Worm (Caenorhabditis elegans) whole organism, L2 larva: ENCODE results near the gene C18H9.5.

ENCODE experiments used
- C34F6.9 ChIP-seq: fragments of 150-350 bp; optimal IDR thresholded peaks from 2 replicates; lab custom pipeline; 2014; ENCODE audit warnings: missing biosample characterization, missing genetic modification characterization
- F13H6.1 ChIP-seq: sonication (generic microtip); optimal IDR thresholded peaks from 2 replicates; lab custom pipeline; 2016; ENCODE audit warnings: missing genetic modification characterization, missing compliant biosample characterization
- Y55F3AM.14 ChIP-seq: fragments of 200-800 bp; sonication (Bioruptor generic); optimal IDR thresholded peaks from 2 replicates; lab custom pipeline; 2018; ENCODE audit warnings: mild to moderate bottlenecking, missing genetic modification characterization, missing compliant biosample characterization
- ZK546.5 ChIP-seq: sonication (generic microtip); optimal IDR thresholded peaks from 2 replicates; lab custom pipeline; 2017; ENCODE audit warnings: missing biosample characterization, missing genetic modification characterization
- alr-1 ChIP-seq: fragments of 150-350 bp; optimal IDR thresholded peaks from 2 replicates; lab custom pipeline; 2014; ENCODE audit warnings: missing biosample characterization, missing genetic modification characterization
- aly-2 ChIP-seq: fragments of 150-350 bp; optimal IDR thresholded peaks from 2 replicates; lab custom pipeline; 2014; ENCODE audit warnings: missing biosample characterization, missing genetic modification characterization
- blmp-1 ChIP-seq: sonication (generic microtip); optimal IDR thresholded peaks from 2 replicates; lab custom pipeline; 2017; ENCODE audit warnings: missing genetic modification characterization, mild to moderate bottlenecking, missing compliant biosample characterization, antibody characterized with exemption, moderate library complexity; ENCODE audit not compliant: insufficient read depth
- ceh-16 ChIP-seq: fragments of 150-350 bp; optimal IDR thresholded peaks from 2 replicates; lab custom pipeline; 2014; ENCODE audit warnings: missing biosample characterization, missing genetic modification characterization
- crh-2 ChIP-seq: sonication (generic microtip); optimal IDR thresholded peaks from 2 replicates; lab custom pipeline; 2017; ENCODE audit warnings: missing biosample characterization, missing genetic modification characterization
- dmd-4 ChIP-seq: sonication (generic microtip); optimal IDR thresholded peaks from 2 replicates; lab custom pipeline; 2017; ENCODE audit warnings: missing biosample characterization, missing genetic modification characterization
- elt-1 ChIP-seq: fragments of 150-350 bp; optimal IDR thresholded peaks from 2 replicates; lab custom pipeline; 2014; ENCODE audit warnings: missing biosample characterization, missing genetic modification characterization
- elt-3 ChIP-seq: sonication (generic microtip); optimal IDR thresholded peaks from 2 replicates; lab custom pipeline; 2017; ENCODE audit warnings: missing biosample characterization, missing genetic modification characterization
- fos-1 ChIP-seq: fragments of 150-350 bp; optimal IDR thresholded peaks from 2 replicates; lab custom pipeline; 2014; ENCODE audit warnings: missing biosample characterization, missing genetic modification characterization
- lin-13 ChIP-seq: fragments of 150-350 bp; optimal IDR thresholded peaks from 2 replicates; lab custom pipeline; 2014; ENCODE audit warnings: missing biosample characterization, missing genetic modification reagents, missing genetic modification characterization
- lin-39 ChIP-seq: fragments of 150-350 bp; optimal IDR thresholded peaks from 2 replicates; lab custom pipeline; 2014; ENCODE audit warnings: missing biosample characterization, missing genetic modification reagents, missing genetic modification characterization
- mab-5 ChIP-seq: fragments of 150-350 bp; optimal IDR thresholded peaks from 2 replicates; lab custom pipeline; 2014; ENCODE audit warnings: missing biosample characterization, missing genetic modification characterization
- mbf-1 ChIP-seq: sonication (generic microtip); optimal IDR thresholded peaks from 2 replicates; lab custom pipeline; 2017; ENCODE audit warnings: missing biosample characterization, missing genetic modification characterization
- nhr-10 ChIP-seq: sonication (generic microtip); optimal IDR thresholded peaks from 2 replicates; lab custom pipeline; 2017; ENCODE audit warnings: missing biosample characterization, missing genetic modification characterization
- nhr-12 ChIP-seq: fragments of 150-350 bp; optimal IDR thresholded peaks from 2 replicates; lab custom pipeline; 2014; ENCODE audit warnings: missing biosample characterization, missing genetic modification characterization
- nhr-129 ChIP-seq: fragments of 150-350 bp; optimal IDR thresholded peaks from 2 replicates; lab custom pipeline; 2014; ENCODE audit warnings: missing biosample characterization, missing genetic modification characterization
- nhr-21 ChIP-seq: fragments of 150-350 bp; optimal IDR thresholded peaks from 2 replicates; lab custom pipeline; 2014; ENCODE audit warnings: missing biosample characterization, missing genetic modification characterization
- nhr-77 ChIP-seq: fragments of 150-350 bp; optimal IDR thresholded peaks from 2 replicates; lab custom pipeline; 2014; ENCODE audit warnings: missing biosample characterization, missing genetic modification characterization
- peb-1 ChIP-seq: fragments of 150-350 bp; optimal IDR thresholded peaks from 2 replicates; lab custom pipeline; 2014; ENCODE audit warnings: missing biosample characterization, missing genetic modification characterization
- skn-1 ChIP-seq: sonication (generic microtip); optimal IDR thresholded peaks from 2 replicates; lab custom pipeline; 2017; ENCODE audit warnings: missing biosample characterization, missing genetic modification characterization
- sma-3 ChIP-seq: sonication (generic microtip); optimal IDR thresholded peaks from 2 replicates; lab custom pipeline; 2016; ENCODE audit warnings: missing genetic modification reagents, missing genetic modification characterization, missing compliant biosample characterization
- sma-9 ChIP-seq, 2 experiments: fragments of 150-350 bp in 1 of 2; sonication (generic microtip) in 1 of 2; optimal IDR thresholded peaks; 2 replicates each; lab custom pipeline; 2014 to 2016; ENCODE audit warnings: missing genetic modification characterization in 2 of 2, mild to moderate bottlenecking in 1 of 2, missing biosample characterization in 1 of 2, missing compliant biosample characterization in 1 of 2, missing genetic modification reagents in 1 of 2, moderate library complexity in 1 of 2
- snpc-4 ChIP-seq: fragments of 150-350 bp; optimal IDR thresholded peaks from 2 replicates; lab custom pipeline; 2014; ENCODE audit warnings: missing biosample characterization, missing genetic modification characterization
- unc-55 ChIP-seq: fragments of 150-350 bp; sonication (generic microtip); optimal IDR thresholded peaks from 3 replicates; lab custom pipeline; 2014; ENCODE audit warnings: missing biosample characterization, missing genetic modification reagents, missing genetic modification characterization
- unc-62 ChIP-seq: fragments of 150-350 bp; optimal IDR thresholded peaks from 2 replicates; lab custom pipeline; 2014; ENCODE audit warnings: missing biosample characterization, missing genetic modification reagents, missing genetic modification characterization
- zag-1 ChIP-seq: fragments of 150-350 bp; optimal IDR thresholded peaks from 2 replicates; lab custom pipeline; 2014; ENCODE audit warnings: missing biosample characterization, missing genetic modification characterization
- ztf-1 ChIP-seq: fragments of 200-800 bp; sonication (Bioruptor generic); conservative IDR thresholded peaks from 2 replicates; pipeline ENCODE4 v1.3.6; 2022; ENCODE audit warnings: missing genetic modification characterization, missing compliant biosample characterization
- ztf-11 ChIP-seq: sonication (generic microtip); optimal IDR thresholded peaks from 2 replicates; lab custom pipeline; 2017; ENCODE audit warnings: missing biosample characterization, missing genetic modification characterization
- ztf-4 ChIP-seq: fragments of 150-350 bp; optimal IDR thresholded peaks from 2 replicates; lab custom pipeline; 2014; ENCODE audit warnings: missing biosample characterization, missing genetic modification characterization

Gene C18H9.5

ce11 chrII:6718221-6718620, 22.9 kb upstream of the C18H9.5 start, which contains the start of gene tsp-10:
Gene tsp-10, plus strand, starts transcription at chrII:6718586.
- TF ChIP-seq dmd-4 (tag; lab: Kevin White, UChicago): no peak
- no peak for TF ChIP-seq ztf-11 (tag; lab: Kevin White, UChicago)
- no peak for TF ChIP-seq snpc-4 (tag; lab: Kevin White, UChicago)
- TF ChIP-seq nhr-21: no peak
- no peak for TF ChIP-seq crh-2 (tag; lab: Kevin White, UChicago)
- no peak for TF ChIP-seq ceh-16 (tag; lab: Kevin White, UChicago)
- no peak for TF ChIP-seq unc-55 (GFP tag; lab: Kevin White, UChicago)
- no peak for TF ChIP-seq unc-62
- TF ChIP-seq elt-3 (tag; lab: Kevin White, UChicago): no peak
- TF ChIP-seq nhr-77 (tag; lab: Kevin White, UChicago): no peak
- no peak for TF ChIP-seq skn-1 (tag; lab: Kevin White, UChicago)
- TF ChIP-seq blmp-1 (tag; lab: Kevin White, UChicago): no peak
- TF ChIP-seq fos-1 (tag; lab: Kevin White, UChicago): no peak
- TF ChIP-seq sma-3 (GFP tag; lab: Kevin White, UChicago): no peak

ce11 chrII:6716638-6717037, 21.3 kb upstream of the C18H9.5 start, which contains the start of the genes T14B4.5 and T14B4.20:
Gene T14B4.5, plus strand, starts transcription at chrII:6716863.
Gene T14B4.20, plus strand, starts transcription at chrII:6716901.
- no peak for TF ChIP-seq lin-13
- TF ChIP-seq nhr-10 (tag; lab: Kevin White, UChicago): no peak
- TF ChIP-seq ZK546.5 (tag; lab: Kevin White, UChicago): no peak
- TF ChIP-seq ztf-1 (GFP tag; lab: Robert Waterston, UW): no peak
- no peak for TF ChIP-seq elt-1 (tag; lab: Kevin White, UChicago)
- TF ChIP-seq aly-2 (tag; lab: Kevin White, UChicago): no peak
- TF ChIP-seq nhr-12 (tag; lab: Kevin White, UChicago): no peak
- no peak for TF ChIP-seq peb-1
- no peak for TF ChIP-seq C34F6.9 (tag; lab: Kevin White, UChicago)
- no peak for TF ChIP-seq mbf-1 (tag; lab: Kevin White, UChicago)
- TF ChIP-seq unc-55 (GFP tag; lab: Kevin White, UChicago): no peak
- no peak for TF ChIP-seq F13H6.1 (tag; lab: Kevin White, UChicago)
- TF ChIP-seq ztf-4 (tag; lab: Kevin White, UChicago): no peak
- TF ChIP-seq sma-9 (GFP tag; optimal IDR thresholded peaks at IDR 0.05; lab: Kevin White, UChicago): no peak
- TF ChIP-seq sma-9 (tag; optimal IDR thresholded peaks at IDR 0.05; lab: Kevin White, UChicago): no peak

ce11 chrII:6715853-6716252, 20.5 kb upstream of the C18H9.5 start:
- TF ChIP-seq mab-5 (tag; lab: Kevin White, UChicago) (no peak), unc-55 (GFP tag; lab: Kevin White, UChicago) (no peak), C34F6.9 (tag; lab: Kevin White, UChicago) (no peak), unc-62 (no peak), lin-13 (no peak), dmd-4 (tag; lab: Kevin White, UChicago) (no peak), alr-1 (tag; lab: Kevin White, UChicago) (no peak), sma-9 (GFP tag; optimal IDR thresholded peaks at IDR 0.05; lab: Kevin White, UChicago) (peak; percentile 59), sma-9 (tag; optimal IDR thresholded peaks at IDR 0.05; lab: Kevin White, UChicago) (no peak), nhr-12 (tag; lab: Kevin White, UChicago) (no peak), nhr-21 (peak; percentile 42)

ce11 chrII:6713832-6714342, 18.5 kb upstream of the C18H9.5 start, which contains the start of gene dpy-2:
Gene dpy-2, plus strand, starts transcription at chrII:6714292.
- TF ChIP-seq zag-1 (tag; lab: Kevin White, UChicago) (no peak), blmp-1 (tag; lab: Kevin White, UChicago) (peak; percentile 67), nhr-21 (peak; percentile 44)

ce11 chrII:6713003-6713402, 17.6 kb upstream of the C18H9.5 start:
- TF ChIP-seq ztf-1 (GFP tag; lab: Robert Waterston, UW) (no peak), nhr-21 (no peak), Y55F3AM.14 (GFP tag; lab: Kevin White, UChicago) (no peak), unc-62 (no peak), lin-39 (tag; lab: Kevin White, UChicago) (no peak), ZK546.5 (tag; lab: Kevin White, UChicago) (no peak), fos-1 (tag; lab: Kevin White, UChicago) (no peak), nhr-129 (tag; lab: Kevin White, UChicago) (no peak), nhr-77 (tag; lab: Kevin White, UChicago) (no peak), sma-3 (GFP tag; lab: Kevin White, UChicago) (no peak), skn-1 (tag; lab: Kevin White, UChicago) (no peak)
